Fruit fly (Drosophila melanogaster) whole organism, embryonic: Measurements from ENCODE around the gene CG6901.

ENCODE experiments used
- Abd-B ChIP-seq: fragments of 200-800 bp; sonication (Bioruptor generic); optimal IDR thresholded peaks from 2 replicates; lab custom pipeline; 2018; ENCODE audit warnings: missing biosample characterization, mild to moderate bottlenecking, missing genetic modification characterization, moderate library complexity
- CG1024 ChIP-seq: fragments of 200-800 bp; sonication (Bioruptor generic); IDR thresholded peaks from 2 replicates; pipeline ENCODE4 v1.3.6; 2022; ENCODE audit warnings: missing biosample characterization, missing genetic modification characterization
- CG10543 ChIP-seq: fragments of 200-800 bp; sonication (Bioruptor generic); optimal IDR thresholded peaks from 3 replicates; lab custom pipeline; 2017; ENCODE audit warnings: missing biosample characterization, mild to moderate bottlenecking, missing genetic modification characterization, moderate library complexity
- CG11456 ChIP-seq: fragments of 200-800 bp; sonication (Bioruptor generic); IDR thresholded peaks from 3 replicates; pipeline ENCODE4 v1.3.6; 2022; ENCODE audit warnings: missing biosample characterization, missing genetic modification characterization
- CG13775 ChIP-seq: fragments of 200-800 bp; sonication (Bioruptor generic); optimal IDR thresholded peaks from 3 replicates; lab custom pipeline; 2017; ENCODE audit warnings: missing biosample characterization, mild to moderate bottlenecking, missing genetic modification characterization
- CG14441 ChIP-seq: fragments of 200-800 bp; sonication (Bioruptor generic); IDR thresholded peaks from 2 replicates; pipeline ENCODE4 v1.3.6; 2022; ENCODE audit warnings: missing biosample characterization, missing genetic modification characterization
- Deaf1 ChIP-seq: fragments of 200-800 bp; optimal IDR thresholded peaks from 3 replicates; lab custom pipeline; 2019; ENCODE audit warnings: missing biosample characterization, mild to moderate bottlenecking, missing genetic modification characterization, moderate library complexity
- Rfx ChIP-seq: fragments of 200-800 bp; sonication (Bioruptor generic); IDR thresholded peaks from 2 replicates; pipeline ENCODE4 v1.3.6; 2022; ENCODE audit warnings: missing biosample characterization, missing genetic modification characterization
- Scr ChIP-seq: fragments of 200-800 bp; sonication (Bioruptor generic); IDR thresholded peaks from 2 replicates; pipeline ENCODE4 v1.3.6; 2022; ENCODE audit warnings: missing biosample characterization, missing genetic modification characterization; ENCODE audit not compliant: partially characterized antibody
- aop ChIP-seq: fragments of 200-800 bp; sonication (Bioruptor generic); IDR thresholded peaks from 2 replicates; pipeline ENCODE4 v1.3.6; 2022; ENCODE audit warnings: missing biosample characterization, missing genetic modification characterization
- grn ChIP-seq: fragments of 200-800 bp; sonication (Bioruptor generic); optimal IDR thresholded peaks from 3 replicates; lab custom pipeline; 2017; ENCODE audit warnings: missing biosample characterization, missing genetic modification characterization
- lola ChIP-seq, 3 experiments: fragments of >200 bp in 2 of 3; fragments of 200-800 bp in 1 of 3; sonication (Bioruptor generic) in 1 of 3; optimal IDR thresholded peaks; 2 replicates each; lab custom pipeline; 2017 to 2019; ENCODE audit warnings: missing biosample characterization in 3 of 3, missing genetic modification characterization in 3 of 3, mild to moderate bottlenecking in 1 of 3, moderate library complexity in 1 of 3
- shn ChIP-seq: fragments of 200-800 bp; sonication (Bioruptor generic); optimal IDR thresholded peaks from 3 replicates; lab custom pipeline; 2016; ENCODE audit warnings: missing biosample characterization, missing genetic modification characterization
- yki ChIP-seq: fragments of >200 bp; optimal IDR thresholded peaks from 3 replicates; lab custom pipeline; 2018

- no peak for TF ChIP-seq Abd-B (GFP tag; lab: Kevin White, UChicago)
- TF ChIP-seq Rfx (GFP tag; lab: Robert Waterston, UW) = no peak
- no peak for TF ChIP-seq lola (GFP tag; optimal IDR thresholded peaks at IDR 0.05; lab: Kevin White, UChicago)
- no peak for TF ChIP-seq shn (GFP tag; lab: Kevin White, UChicago)
- no peak for TF ChIP-seq CG1024 (GFP tag; lab: Robert Waterston, UW)
- TF ChIP-seq CG14441 = no peak
- TF ChIP-seq CG11456 (GFP tag; lab: Robert Waterston, UW) = no peak
- TF ChIP-seq Deaf1 = no peak
- no peak for TF ChIP-seq CG13775 (GFP tag; lab: Kevin White, UChicago)
- TF ChIP-seq Scr (GFP tag; lab: Robert Waterston, UW) = no peak
- TF ChIP-seq yki (lab: Kevin White, UChicago) = no peak
- TF ChIP-seq aop (GFP tag; lab: Robert Waterston, UW) = no peak
- no peak for TF ChIP-seq CG10543
- no peak for TF ChIP-seq grn
Measured at dm6 chr3R:16287850-16288249, 35.4 kb upstream of the CG6901 start.
